Worm (Caenorhabditis elegans) whole organism, young adult: Measurements from ENCODE around the gene F45E1.1.
A peak's percentile ranks its signal among the peaks of the same experiment; 100 is the strongest.

Experiments
- B0019.2 ChIP-seq: fragments of 200-800 bp; sonication (Bioruptor generic); conservative IDR thresholded peaks from 2 replicates; pipeline ENCODE4 v1.3.6; 2022; ENCODE audit warnings: missing genetic modification reagents, missing genetic modification characterization, missing compliant biosample characterization
- B0035.1 ChIP-seq: sonication (generic microtip); optimal IDR thresholded peaks from 2 replicates; lab custom pipeline; 2016; ENCODE audit warnings: missing genetic modification characterization, mild to moderate bottlenecking, missing compliant biosample characterization, missing genotype, missing genetic modification reagents
- F23B12.7 ChIP-seq: sonication (generic microtip); optimal IDR thresholded peaks from 2 replicates; lab custom pipeline; 2017; ENCODE audit warnings: missing genetic modification characterization, mild to moderate bottlenecking, missing compliant biosample characterization, antibody characterized with exemption, moderate library complexity; ENCODE audit not compliant: insufficient read depth
- F57C9.4 ChIP-seq: sonication (generic microtip); optimal IDR thresholded peaks from 2 replicates; lab custom pipeline; 2017; ENCODE audit warnings: mild to moderate bottlenecking, missing genetic modification characterization, missing compliant biosample characterization
- K11D2.4 ChIP-seq: fragments of 200-800 bp; sonication (Bioruptor generic); IDR thresholded peaks from 2 replicates; pipeline ENCODE4 v1.3.6; 2022; ENCODE audit warnings: missing genetic modification reagents, missing genetic modification characterization, missing compliant biosample characterization
- ZK185.1 ChIP-seq: sonication (generic microtip); optimal IDR thresholded peaks from 2 replicates; lab custom pipeline; 2016; ENCODE audit warnings: mild to moderate bottlenecking, missing genetic modification characterization, missing compliant biosample characterization; ENCODE audit not compliant: poor library complexity, severe bottlenecking
- ama-1 ChIP-seq, 3 experiments: fragments of 150-350 bp in 1 of 3; sonication (generic microtip) in 2 of 3; optimal IDR thresholded peaks; 2 replicates each; lab custom pipeline; 2014 to 2018; ENCODE audit warnings: missing biosample characterization in 2 of 3, missing genetic modification characterization in 2 of 3, missing genetic modification reagents in 2 of 3
- cebp-1 ChIP-seq, 2 experiments: fragments of 200-800 bp in 1 of 2; sonication (Bioruptor generic) in 1 of 2; sonication (generic microtip) in 1 of 2; IDR thresholded peaks in 1 of 2; optimal IDR thresholded peaks in 1 of 2; 2 replicates each; pipeline versions ENCODE4 v1.3.6 to Lab custom; 2017 to 2022; ENCODE audit warnings: missing compliant biosample characterization in 2 of 2, missing genetic modification characterization in 2 of 2, mild to moderate bottlenecking in 1 of 2, missing genetic modification reagents in 1 of 2, moderate library complexity in 1 of 2
- dox-1 ChIP-seq: fragments of 200-800 bp; sonication (Bioruptor generic); IDR thresholded peaks from 2 replicates; pipeline ENCODE4 v1.3.6; 2022; ENCODE audit warnings: missing genetic modification reagents, missing genetic modification characterization, missing compliant biosample characterization
- dpff-1 ChIP-seq: sonication (generic microtip); optimal IDR thresholded peaks from 2 replicates; lab custom pipeline; 2017; ENCODE audit warnings: mild to moderate bottlenecking, missing genetic modification characterization, missing compliant biosample characterization
- dpl-1 ChIP-seq: fragments of 150-350 bp; optimal IDR thresholded peaks from 2 replicates; lab custom pipeline; 2014; ENCODE audit warnings: missing biosample characterization, missing genetic modification reagents, missing genetic modification characterization
- egl-18 ChIP-seq: fragments of 200-800 bp; sonication (Bioruptor generic); IDR thresholded peaks from 2 replicates; pipeline ENCODE4 v1.3.6; 2022; ENCODE audit warnings: missing genetic modification reagents, missing genetic modification characterization, missing compliant biosample characterization
- fkh-3 ChIP-seq: sonication (generic microtip); optimal IDR thresholded peaks from 2 replicates; lab custom pipeline; 2016; ENCODE audit warnings: mild to moderate bottlenecking, missing genetic modification characterization, missing compliant biosample characterization
- him-1 ChIP-seq: sonication (generic microtip); optimal IDR thresholded peaks from 2 replicates; lab custom pipeline; 2016; ENCODE audit warnings: missing genotype, missing genetic modification reagents, missing genetic modification characterization, missing compliant biosample characterization
- hmg-1.2 ChIP-seq: fragments of 200-800 bp; sonication (Bioruptor generic); IDR thresholded peaks from 2 replicates; pipeline ENCODE4 v1.3.6; 2022; ENCODE audit warnings: missing genetic modification reagents, missing genetic modification characterization, missing compliant biosample characterization
- hmg-20 ChIP-seq: fragments of 200-800 bp; sonication (Bioruptor generic); IDR thresholded peaks from 2 replicates; pipeline ENCODE4 v1.3.6; 2022; ENCODE audit warnings: missing genetic modification reagents, missing genetic modification characterization, missing compliant biosample characterization
- hrde-1 ChIP-seq: sonication (generic microtip); optimal IDR thresholded peaks from 2 replicates; lab custom pipeline; 2016; ENCODE audit warnings: missing genetic modification characterization, mild to moderate bottlenecking, missing compliant biosample characterization, moderate library complexity, missing genotype, missing genetic modification reagents, borderline replicate concordance
- hsf-1 ChIP-seq: fragments of 200-800 bp; sonication (Bioruptor generic); IDR thresholded peaks from 2 replicates; pipeline ENCODE4 v1.3.6; 2022; ENCODE audit warnings: missing genetic modification reagents, missing genetic modification characterization, missing compliant biosample characterization
- let-526 ChIP-seq: fragments of 200-800 bp; sonication (Bioruptor generic); IDR thresholded peaks from 2 replicates; pipeline ENCODE4 v1.3.6; 2022; ENCODE audit warnings: missing genetic modification reagents, missing genetic modification characterization, missing compliant biosample characterization
- lin-35 ChIP-seq, 3 experiments: fragments of 150-350 bp in 2 of 3; sonication (generic microtip) in 1 of 3; optimal IDR thresholded peaks; 2 replicates each; lab custom pipeline; 2014 to 2018; ENCODE audit warnings: missing biosample characterization in 3 of 3, missing genetic modification characterization in 3 of 3, missing genetic modification reagents in 3 of 3
- lin-40 ChIP-seq: sonication (generic microtip); optimal IDR thresholded peaks from 2 replicates; lab custom pipeline; 2016; ENCODE audit warnings: missing genetic modification characterization, mild to moderate bottlenecking, missing compliant biosample characterization, missing genotype, missing genetic modification reagents
- lir-1 ChIP-seq: fragments of 200-800 bp; sonication (Bioruptor generic); conservative IDR thresholded peaks from 2 replicates; pipeline ENCODE4 v1.3.6; 2022; ENCODE audit warnings: missing genetic modification reagents, missing genetic modification characterization, missing compliant biosample characterization
- madf-3 ChIP-seq: fragments of 200-800 bp; sonication (Bioruptor generic); IDR thresholded peaks from 2 replicates; pipeline ENCODE4 v1.3.6; 2022; ENCODE audit warnings: missing genetic modification reagents, missing genetic modification characterization, missing compliant biosample characterization
- mxl-1 ChIP-seq: sonication (generic microtip); optimal IDR thresholded peaks from 2 replicates; lab custom pipeline; 2016; ENCODE audit warnings: missing genetic modification characterization, missing compliant biosample characterization
- nfya-1 ChIP-seq: sonication (generic microtip); optimal IDR thresholded peaks from 2 replicates; lab custom pipeline; 2017; ENCODE audit warnings: antibody characterized with exemption, missing compliant biosample characterization, missing genetic modification characterization, borderline replicate concordance; ENCODE audit not compliant: insufficient read depth
- nfyb-1 ChIP-seq: fragments of 200-800 bp; sonication (Bioruptor generic); IDR thresholded peaks from 2 replicates; pipeline ENCODE4 v1.3.6; 2022; ENCODE audit warnings: missing genetic modification reagents, missing genetic modification characterization, missing compliant biosample characterization
- nhr-90 ChIP-seq: sonication (generic microtip); optimal IDR thresholded peaks from 2 replicates; lab custom pipeline; 2016; ENCODE audit warnings: missing genotype, mild to moderate bottlenecking, missing genetic modification characterization, missing compliant biosample characterization
- pha-4 ChIP-seq: fragments of 150-350 bp; sonication (generic microtip); optimal IDR thresholded peaks from 2 replicates; lab custom pipeline; 2014; ENCODE audit warnings: missing biosample characterization, missing genetic modification reagents, missing genetic modification characterization
- rec-8 ChIP-seq, 2 experiments: sonication (generic microtip); optimal IDR thresholded peaks; 2 replicates each; lab custom pipeline; 2016; ENCODE audit warnings: mild to moderate bottlenecking in 2 of 2, missing genetic modification characterization in 2 of 2, missing genetic modification reagents in 2 of 2, missing genotype in 2 of 2, missing biosample characterization in 1 of 2, missing compliant biosample characterization in 1 of 2, moderate library complexity in 1 of 2
- snpc-1.3 ChIP-seq: sonication (generic microtip); optimal IDR thresholded peaks from 2 replicates; lab custom pipeline; 2017; ENCODE audit warnings: missing genetic modification characterization, mild to moderate bottlenecking, missing compliant biosample characterization, antibody characterized with exemption, moderate library complexity, missing genotype, missing genetic modification reagents; ENCODE audit not compliant: insufficient read depth
- snpc-4 ChIP-seq, 5 experiments: fragments of 150-350 bp in 1 of 5; sonication (generic microtip) in 4 of 5; optimal IDR thresholded peaks; 2 replicates each; lab custom pipeline; 2014 to 2018; ENCODE audit warnings: missing genetic modification characterization in 5 of 5, missing biosample characterization in 3 of 5, antibody characterized with exemption in 2 of 5, mild to moderate bottlenecking in 2 of 5, missing compliant biosample characterization in 2 of 5, missing genotype in 2 of 5, moderate library complexity in 2 of 5, missing genetic modification reagents in 1 of 5
- somi-1 ChIP-seq: fragments of 200-800 bp; sonication (Bioruptor generic); optimal IDR thresholded peaks from 2 replicates; lab custom pipeline; 2018; ENCODE audit warnings: mild to moderate bottlenecking, missing genetic modification characterization, missing compliant biosample characterization
- sptf-2 ChIP-seq: fragments of 200-800 bp; sonication (Bioruptor generic); optimal IDR thresholded peaks from 2 replicates; lab custom pipeline; 2018; ENCODE audit warnings: mild to moderate bottlenecking, missing genetic modification characterization, missing compliant biosample characterization
- tbp1 ChIP-seq: fragments of 200-800 bp; sonication (Bioruptor generic); optimal IDR thresholded peaks from 2 replicates; lab custom pipeline; 2018; ENCODE audit warnings: mild to moderate bottlenecking, missing genetic modification characterization, missing compliant biosample characterization
- tbx-9 ChIP-seq: sonication (generic microtip); optimal IDR thresholded peaks from 2 replicates; lab custom pipeline; 2016; ENCODE audit warnings: borderline replicate concordance, missing genetic modification characterization, inconsistent platforms, missing compliant biosample characterization
- tlf-1 ChIP-seq: fragments of 200-800 bp; sonication (Bioruptor generic); optimal IDR thresholded peaks from 2 replicates; lab custom pipeline; 2018; ENCODE audit warnings: mild to moderate bottlenecking, missing genetic modification characterization, missing compliant biosample characterization
- zim-3 ChIP-seq: sonication (generic microtip); optimal IDR thresholded peaks from 2 replicates; lab custom pipeline; 2017; ENCODE audit warnings: mild to moderate bottlenecking, missing genetic modification characterization, moderate library complexity, missing compliant biosample characterization
- ztf-22 ChIP-seq: fragments of 200-800 bp; sonication (Bioruptor generic); optimal IDR thresholded peaks from 2 replicates; lab custom pipeline; 2018; ENCODE audit warnings: mild to moderate bottlenecking, missing genetic modification characterization, moderate library complexity, missing compliant biosample characterization
- ztf-3 ChIP-seq: fragments of 200-800 bp; sonication (Bioruptor generic); optimal IDR thresholded peaks from 2 replicates; lab custom pipeline; 2018; ENCODE audit warnings: mild to moderate bottlenecking, missing genetic modification characterization, missing compliant biosample characterization

The F45E1.1 gene

ce11 chrX:8029080-8029479, 25.6 kb downstream of the F45E1.1 start, which contains the start of gene C34D10.1 (continued):
- TF ChIP-seq dox-1 (GFP tag; lab: Robert Waterston, UW): peak; percentile 57
- TF ChIP-seq pha-4 (tag; lab: Kevin White, UChicago): peak; percentile 4

DNA sequence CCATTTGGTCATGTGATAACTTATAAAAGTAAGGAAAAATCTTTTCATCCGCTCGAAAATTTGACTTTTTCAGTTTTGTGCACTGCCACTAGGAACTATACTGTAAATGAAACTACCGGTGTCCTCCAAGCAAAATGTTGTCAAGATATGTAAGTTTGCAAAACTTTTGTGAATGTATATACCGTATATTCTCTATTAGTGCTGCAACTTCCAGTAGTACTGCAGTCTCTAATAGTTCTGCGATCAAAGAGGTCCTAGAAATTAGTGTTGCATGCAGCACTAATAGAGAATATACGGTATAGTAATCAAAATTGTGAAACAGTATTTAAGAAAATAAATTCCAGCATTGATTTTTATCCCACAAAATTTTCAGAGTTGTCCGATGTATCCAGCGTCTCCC, 26.6 kb downstream of the F45E1.1 start:
- no peak for TF ChIP-seq madf-3 (GFP tag; lab: Robert Waterston, UW)
- TF ChIP-seq nfyb-1 (GFP tag; lab: Robert Waterston, UW): 0 out of 2 replicates have a peak, but pooled peaks have one; percentile 52
- TF ChIP-seq, all 124 proteins: peak for 1

- TF ChIP-seq dox-1 (GFP tag; lab: Robert Waterston, UW): peak; percentile 96
- TF ChIP-seq snpc-1.3 (tag; lab: Kevin White, UChicago): peak; percentile 8
- TF ChIP-seq nhr-90 (tag; lab: Kevin White, UChicago): peak; percentile 96
- TF ChIP-seq him-1 (tag; lab: Kevin White, UChicago): peak; percentile 95
- peak; percentile 97 for TF ChIP-seq ZK185.1 (tag; lab: Kevin White, UChicago)
- peak; percentile 97 for TF ChIP-seq tlf-1
- TF ChIP-seq B0035.1: peak; percentile 96
- peak; percentile 97 for TF ChIP-seq F23B12.7 (tag; lab: Kevin White, UChicago)
- TF ChIP-seq hmg-20: peak; percentile 94
- peak; percentile 41 to 74 for TF ChIP-seq rec-8 (tag; optimal IDR thresholded peaks at IDR 0.05; lab: Kevin White, UChicago)
- peak; percentile 67 for TF ChIP-seq cebp-1 (GFP tag; IDR thresholded peaks at IDR 0.05; lab: Robert Waterston, UW)
- TF ChIP-seq cebp-1 (tag; optimal IDR thresholded peaks at IDR 0.05; lab: Kevin White, UChicago): peak; percentile 97
- TF ChIP-seq hmg-1.2 (GFP tag; lab: Robert Waterston, UW): peak; percentile 75
- TF ChIP-seq madf-3 (GFP tag; lab: Robert Waterston, UW): peak; percentile 86
- TF ChIP-seq ztf-3 (GFP tag; lab: Kevin White, UChicago): peak; percentile 95
- peak; percentile 27 for TF ChIP-seq hrde-1 (tag; lab: Kevin White, UChicago)
- TF ChIP-seq mxl-1 (tag; lab: Kevin White, UChicago): peak; percentile 83
- TF ChIP-seq lin-40: peak; percentile 100
- TF ChIP-seq egl-18 (GFP tag; lab: Robert Waterston, UW): peak; percentile 94
- peak; percentile 85 for TF ChIP-seq zim-3 (tag; lab: Kevin White, UChicago)
- TF ChIP-seq ama-1 (optimal IDR thresholded peaks at IDR 0.05; lab: Kevin White, UChicago): no peak
- TF ChIP-seq ama-1 (GFP tag; optimal IDR thresholded peaks at IDR 0.05; lab: Kevin White, UChicago): peak; percentile 40 to 84
- peak; percentile 36 for TF ChIP-seq fkh-3 (tag; lab: Kevin White, UChicago)
- peak in 2 of 3 experiments; percentile 93 to 98 for TF ChIP-seq lin-35 (GFP tag; optimal IDR thresholded peaks at IDR 0.05; lab: Kevin White, UChicago)
- peak; percentile 97 for TF ChIP-seq tbp1 (GFP tag; lab: Kevin White, UChicago)
- peak; percentile 72 for TF ChIP-seq lir-1 (GFP tag; lab: Robert Waterston, UW)
- peak; percentile 95 for TF ChIP-seq ztf-22 (GFP tag; lab: Kevin White, UChicago)
- TF ChIP-seq let-526 (GFP tag; lab: Robert Waterston, UW): peak; percentile 87
- peak; percentile 97 for TF ChIP-seq dpff-1 (tag; lab: Kevin White, UChicago)
- TF ChIP-seq nfya-1 (tag; lab: Kevin White, UChicago): no peak
- peak; percentile 68 for TF ChIP-seq snpc-4 (GFP tag; optimal IDR thresholded peaks at IDR 0.05; lab: Kevin White, UChicago)
- peak; percentile 69 to 87 (median 81) for TF ChIP-seq snpc-4 (tag; optimal IDR thresholded peaks at IDR 0.05; lab: Kevin White, UChicago)
- TF ChIP-seq F57C9.4 (tag; lab: Kevin White, UChicago): peak; percentile 74
- peak; percentile 98 for TF ChIP-seq K11D2.4 (GFP tag; lab: Robert Waterston, UW)
- TF ChIP-seq hsf-1 (GFP tag; lab: Robert Waterston, UW): no peak
- TF ChIP-seq sptf-2 (GFP tag; lab: Kevin White, UChicago): peak; percentile 14
- peak; percentile 1 for TF ChIP-seq tbx-9
- 0 out of 2 replicates have a peak, but pooled peaks have one; percentile 5 for TF ChIP-seq B0019.2 (GFP tag; lab: Robert Waterston, UW)
- peak; percentile 10 for TF ChIP-seq dpl-1 (GFP tag; lab: Kevin White, UChicago)
- peak; percentile 97 for TF ChIP-seq somi-1 (GFP tag; lab: Kevin White, UChicago)
Measured at ce11 chrX:8036219-8036883, 32.9 kb downstream of the F45E1.1 start.
